Worm (Caenorhabditis elegans): ENCODE measurements around the gene F40A3.7.

F40A3.7 gene

DNA sequence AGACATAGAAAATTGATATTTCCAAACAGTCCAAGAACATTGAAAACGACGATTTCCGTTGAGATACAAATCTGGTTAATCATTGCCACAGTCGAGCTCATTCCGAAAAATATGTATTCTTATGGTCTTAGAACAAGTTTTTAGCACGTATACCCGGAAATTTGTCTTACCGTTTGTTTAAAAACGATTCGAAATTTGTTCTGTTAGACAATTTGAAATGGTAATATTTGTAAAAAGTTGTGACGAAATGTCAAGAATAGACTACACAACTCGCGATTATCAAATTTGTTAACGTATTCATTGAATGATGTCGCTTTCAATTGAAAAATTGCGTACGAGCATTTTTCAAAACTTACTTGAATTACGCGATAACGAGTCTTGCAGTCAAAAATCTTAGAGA lies 37.5 kb upstream of the F40A3.7 start, which contains the start of gene srsx-3:
Gene srsx-3 (minus strand): TSS at position 101 of the 400 bp plus-strand sequence.
- TF ChIP-seq K09A11.1 (tag; optimal IDR thresholded peaks at IDR 0.05; ENCODE audit: insufficient read depth) (no peak), fax-1 (tag; optimal IDR thresholded peaks at IDR 0.05) (no peak), lin-11 (tag; optimal IDR thresholded peaks at IDR 0.05) (no peak), mec-3 (tag; optimal IDR thresholded peaks at IDR 0.05; ENCODE audit: borderline replicate concordance) (no peak), C08G9.2 (tag; optimal IDR thresholded peaks at IDR 0.05) (no peak), ceh-31 (tag; optimal IDR thresholded peaks at IDR 0.05) (no peak), fkh-6 (tag; optimal IDR thresholded peaks at IDR 0.05) (no peak), hlh-8 (tag; optimal IDR thresholded peaks at IDR 0.05) (no peak), ets-4 (tag; optimal IDR thresholded peaks at IDR 0.05) (no peak), nhr-11 (tag; optimal IDR thresholded peaks at IDR 0.05) (no peak), pqm-1 (tag; optimal IDR thresholded peaks at IDR 0.05) (no peak), hlh-30 (tag; optimal IDR thresholded peaks at IDR 0.05; ENCODE audit: insufficient read depth) (no peak), ceh-22 (tag; optimal IDR thresholded peaks at IDR 0.05) (no peak), pag-3 (tag; optimal IDR thresholded peaks at IDR 0.05; ENCODE audit: borderline replicate concordance) (no peak), npax-4 (tag; optimal IDR thresholded peaks at IDR 0.05) (no peak), ceh-30 (tag; optimal IDR thresholded peaks at IDR 0.05) (no peak), sox-4 (tag; optimal IDR thresholded peaks at IDR 0.05) (no peak), fkh-10 (GFP tag; optimal IDR thresholded peaks at IDR 0.05) (no peak), sdc-2 (tag; optimal IDR thresholded peaks at IDR 0.05) (no peak)

- TF ChIP-seq npax-4 (tag; optimal IDR thresholded peaks at IDR 0.05) (no peak), ceh-6 (GFP tag; optimal IDR thresholded peaks at IDR 0.05) (no peak), T23F11.4 (GFP tag; optimal IDR thresholded peaks at IDR 0.05) (no peak), syd-9 (tag; optimal IDR thresholded peaks at IDR 0.05) (no peak), zip-5 (tag; optimal IDR thresholded peaks at IDR 0.05) (no peak), eyg-1 (tag; optimal IDR thresholded peaks at IDR 0.05) (no peak), dmd-4 (tag; optimal IDR thresholded peaks at IDR 0.05; ENCODE audit: borderline replicate concordance) (no peak), F13H6.1 (tag; optimal IDR thresholded peaks at IDR 0.05) (no peak), mec-3 (tag; optimal IDR thresholded peaks at IDR 0.05; ENCODE audit: borderline replicate concordance) (no peak), pat-9 (tag; optimal IDR thresholded peaks at IDR 0.05) (no peak), rnt-1 (tag; optimal IDR thresholded peaks at IDR 0.05) (no peak), ama-1 (optimal IDR thresholded peaks at IDR 0.05) (no peak), ceh-31 (tag; optimal IDR thresholded peaks at IDR 0.05) (no peak), ceh-14 (tag; optimal IDR thresholded peaks at IDR 0.05) (no peak), madf-2 (tag; optimal IDR thresholded peaks at IDR 0.05) (no peak), C08G9.2 (tag; optimal IDR thresholded peaks at IDR 0.05) (no peak), ceh-9 (tag; optimal IDR thresholded peaks at IDR 0.05) (no peak), ceh-45 (GFP tag; IDR thresholded peaks at IDR 0.05) (no peak), pros-1 (tag; optimal IDR thresholded peaks at IDR 0.05) (no peak)
These were observed 33.3 kb upstream of the F40A3.7 start, which contains the start of gene ncx-10 for ce11 chrV:7932998-7933397. TSS of gene ncx-10 (minus strand) at chrV:7933098.

DNA sequence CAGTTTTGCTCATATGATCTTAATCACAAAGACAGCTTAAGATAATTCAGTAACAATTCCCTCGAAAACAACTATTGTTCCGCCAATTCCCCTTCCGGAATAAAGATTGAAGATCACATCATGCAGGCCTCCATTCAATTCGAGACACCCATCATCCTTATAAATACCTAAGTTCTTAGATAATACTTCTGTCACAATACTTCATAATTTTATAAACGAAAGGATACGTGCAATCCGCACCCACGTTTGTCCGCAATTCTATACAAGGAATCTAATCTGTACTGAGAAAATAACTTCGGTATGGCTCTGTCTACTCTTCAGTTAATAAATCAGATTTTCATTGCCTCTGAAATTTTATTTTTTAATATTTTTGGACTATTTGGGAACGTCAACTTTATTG lies 29.0 kb upstream of the F40A3.7 start, which contains the start of gene srsx-5:
Gene srsx-5 (plus strand): TSS at position 301 of the 400 bp plus-strand sequence.
- TF ChIP-seq unc-55 (GFP tag; optimal IDR thresholded peaks at IDR 0.05) (no peak), nhr-11 (tag; optimal IDR thresholded peaks at IDR 0.05) (no peak), hlh-30 (tag; optimal IDR thresholded peaks at IDR 0.05; ENCODE audit: insufficient read depth) (no peak), ahr-1 (tag; optimal IDR thresholded peaks at IDR 0.05) (no peak), fax-1 (tag; optimal IDR thresholded peaks at IDR 0.05) (no peak), npax-4 (tag; optimal IDR thresholded peaks at IDR 0.05) (no peak), pat-9 (tag; optimal IDR thresholded peaks at IDR 0.05) (no peak), unc-86 (tag; optimal IDR thresholded peaks at IDR 0.05) (no peak), pha-2 (tag; optimal IDR thresholded peaks at IDR 0.05) (no peak), lim-6 (tag; optimal IDR thresholded peaks at IDR 0.05) (no peak), ceh-9 (tag; optimal IDR thresholded peaks at IDR 0.05) (no peak), ceh-45 (GFP tag; IDR thresholded peaks at IDR 0.05) (no peak)

Measured in whole organism, late embryonic.